Worm (Caenorhabditis elegans) whole organism, L2 larva: ENCODE data around the gene T23G5.2.

ENCODE experiments used
- C34F6.9 ChIP-seq: fragments of 150-350 bp; optimal IDR thresholded peaks from 2 replicates; lab custom pipeline; 2014; ENCODE audit warnings: missing biosample characterization, missing genetic modification characterization
- F13H6.1 ChIP-seq: sonication (generic microtip); optimal IDR thresholded peaks from 2 replicates; lab custom pipeline; 2016; ENCODE audit warnings: missing genetic modification characterization, missing compliant biosample characterization
- R02D3.7 ChIP-seq: fragments of 150-350 bp; optimal IDR thresholded peaks from 2 replicates; lab custom pipeline; 2014; ENCODE audit warnings: missing biosample characterization, missing genetic modification characterization
- Y55F3AM.14 ChIP-seq: fragments of 200-800 bp; sonication (Bioruptor generic); optimal IDR thresholded peaks from 2 replicates; lab custom pipeline; 2018; ENCODE audit warnings: mild to moderate bottlenecking, missing genetic modification characterization, missing compliant biosample characterization
- ZK546.5 ChIP-seq: sonication (generic microtip); optimal IDR thresholded peaks from 2 replicates; lab custom pipeline; 2017; ENCODE audit warnings: missing biosample characterization, missing genetic modification characterization
- alr-1 ChIP-seq: fragments of 150-350 bp; optimal IDR thresholded peaks from 2 replicates; lab custom pipeline; 2014; ENCODE audit warnings: missing biosample characterization, missing genetic modification characterization
- aly-2 ChIP-seq: fragments of 150-350 bp; optimal IDR thresholded peaks from 2 replicates; lab custom pipeline; 2014; ENCODE audit warnings: missing biosample characterization, missing genetic modification characterization
- ama-1 ChIP-seq: fragments of 150-350 bp; optimal IDR thresholded peaks from 2 replicates; lab custom pipeline; 2018; ENCODE audit warnings: inconsistent platforms
- blmp-1 ChIP-seq: sonication (generic microtip); optimal IDR thresholded peaks from 2 replicates; lab custom pipeline; 2017; ENCODE audit warnings: missing genetic modification characterization, mild to moderate bottlenecking, missing compliant biosample characterization, antibody characterized with exemption, moderate library complexity; ENCODE audit not compliant: insufficient read depth
- ceh-16 ChIP-seq: fragments of 150-350 bp; optimal IDR thresholded peaks from 2 replicates; lab custom pipeline; 2014; ENCODE audit warnings: missing biosample characterization, missing genetic modification characterization
- ceh-82 ChIP-seq: fragments of 150-350 bp; optimal IDR thresholded peaks from 2 replicates; lab custom pipeline; 2014; ENCODE audit warnings: missing biosample characterization, missing genetic modification characterization
- crh-2 ChIP-seq: sonication (generic microtip); optimal IDR thresholded peaks from 2 replicates; lab custom pipeline; 2017; ENCODE audit warnings: missing biosample characterization, missing genetic modification characterization
- dmd-4 ChIP-seq: sonication (generic microtip); optimal IDR thresholded peaks from 2 replicates; lab custom pipeline; 2017; ENCODE audit warnings: missing biosample characterization, missing genetic modification characterization
- egl-27 ChIP-seq: sonication (generic microtip); optimal IDR thresholded peaks from 3 replicates; lab custom pipeline; 2017; ENCODE audit warnings: missing biosample characterization, missing genetic modification reagents, missing genetic modification characterization
- elt-1 ChIP-seq: fragments of 150-350 bp; optimal IDR thresholded peaks from 2 replicates; lab custom pipeline; 2014; ENCODE audit warnings: missing biosample characterization, missing genetic modification characterization
- elt-3 ChIP-seq: sonication (generic microtip); optimal IDR thresholded peaks from 2 replicates; lab custom pipeline; 2017; ENCODE audit warnings: missing biosample characterization, missing genetic modification characterization
- fos-1 ChIP-seq: fragments of 150-350 bp; optimal IDR thresholded peaks from 2 replicates; lab custom pipeline; 2014; ENCODE audit warnings: missing biosample characterization, missing genetic modification characterization
- gmeb-1 ChIP-seq: fragments of 150-350 bp; optimal IDR thresholded peaks from 2 replicates; lab custom pipeline; 2014; ENCODE audit warnings: missing biosample characterization, missing genetic modification characterization
- lin-11 ChIP-seq: fragments of 150-350 bp; sonication (generic microtip); optimal IDR thresholded peaks from 2 replicates; lab custom pipeline; 2014; ENCODE audit warnings: missing biosample characterization, missing genetic modification characterization, inconsistent platforms, mixed read lengths
- lin-13 ChIP-seq: fragments of 150-350 bp; optimal IDR thresholded peaks from 2 replicates; lab custom pipeline; 2014; ENCODE audit warnings: missing biosample characterization, missing genetic modification reagents, missing genetic modification characterization
- lin-39 ChIP-seq: fragments of 150-350 bp; optimal IDR thresholded peaks from 2 replicates; lab custom pipeline; 2014; ENCODE audit warnings: missing biosample characterization, missing genetic modification reagents, missing genetic modification characterization
- lsy-2 ChIP-seq, 2 experiments: fragments of 150-350 bp in 1 of 2; sonication (generic microtip) in 1 of 2; optimal IDR thresholded peaks; 2 replicates each; lab custom pipeline; 2014 to 2017; ENCODE audit warnings: missing biosample characterization in 2 of 2, missing genetic modification characterization in 2 of 2
- mab-5 ChIP-seq: fragments of 150-350 bp; optimal IDR thresholded peaks from 2 replicates; lab custom pipeline; 2014; ENCODE audit warnings: missing biosample characterization, missing genetic modification characterization
- mbf-1 ChIP-seq: sonication (generic microtip); optimal IDR thresholded peaks from 2 replicates; lab custom pipeline; 2017; ENCODE audit warnings: missing biosample characterization, missing genetic modification characterization
- mdl-1 ChIP-seq, 2 experiments: fragments of 150-350 bp in 1 of 2; sonication (generic microtip) in 1 of 2; optimal IDR thresholded peaks; 2 replicates each; lab custom pipeline; 2017; ENCODE audit warnings: missing biosample characterization in 2 of 2, missing genetic modification characterization in 2 of 2
- nhr-10 ChIP-seq: sonication (generic microtip); optimal IDR thresholded peaks from 2 replicates; lab custom pipeline; 2017; ENCODE audit warnings: missing biosample characterization, missing genetic modification characterization
- nhr-11 ChIP-seq: fragments of 150-350 bp; optimal IDR thresholded peaks from 2 replicates; lab custom pipeline; 2014; ENCODE audit warnings: missing biosample characterization, missing genetic modification characterization
- nhr-12 ChIP-seq: fragments of 150-350 bp; optimal IDR thresholded peaks from 2 replicates; lab custom pipeline; 2014; ENCODE audit warnings: missing biosample characterization, missing genetic modification characterization
- nhr-129 ChIP-seq: fragments of 150-350 bp; optimal IDR thresholded peaks from 2 replicates; lab custom pipeline; 2014; ENCODE audit warnings: missing biosample characterization, missing genetic modification characterization
- nhr-21 ChIP-seq: fragments of 150-350 bp; optimal IDR thresholded peaks from 2 replicates; lab custom pipeline; 2014; ENCODE audit warnings: missing biosample characterization, missing genetic modification characterization
- nhr-23 ChIP-seq: fragments of 150-350 bp; optimal IDR thresholded peaks from 2 replicates; lab custom pipeline; 2014; ENCODE audit warnings: missing biosample characterization, missing genetic modification reagents, missing genetic modification characterization
- nhr-237 ChIP-seq: fragments of 150-350 bp; optimal IDR thresholded peaks from 2 replicates; lab custom pipeline; 2014; ENCODE audit warnings: missing biosample characterization, missing genetic modification characterization
- nhr-25 ChIP-seq: fragments of 150-350 bp; sonication (generic microtip); optimal IDR thresholded peaks from 3 replicates; lab custom pipeline; 2014; ENCODE audit warnings: missing biosample characterization, missing genetic modification characterization
- nhr-6 ChIP-seq: fragments of 150-350 bp; optimal IDR thresholded peaks from 2 replicates; lab custom pipeline; 2014; ENCODE audit warnings: missing biosample characterization, missing genetic modification characterization
- nhr-77 ChIP-seq: fragments of 150-350 bp; optimal IDR thresholded peaks from 2 replicates; lab custom pipeline; 2014; ENCODE audit warnings: missing biosample characterization, missing genetic modification characterization
- peb-1 ChIP-seq: fragments of 150-350 bp; optimal IDR thresholded peaks from 2 replicates; lab custom pipeline; 2014; ENCODE audit warnings: missing biosample characterization, missing genetic modification characterization
- sem-4 ChIP-seq: fragments of 150-350 bp; optimal IDR thresholded peaks from 2 replicates; lab custom pipeline; 2014; ENCODE audit warnings: missing biosample characterization, missing genetic modification reagents, missing genetic modification characterization
- skn-1 ChIP-seq: sonication (generic microtip); optimal IDR thresholded peaks from 2 replicates; lab custom pipeline; 2017; ENCODE audit warnings: missing biosample characterization, missing genetic modification characterization
- sma-3 ChIP-seq: sonication (generic microtip); optimal IDR thresholded peaks from 2 replicates; lab custom pipeline; 2016; ENCODE audit warnings: missing genetic modification reagents, missing genetic modification characterization, missing compliant biosample characterization
- sma-9 ChIP-seq, 2 experiments: fragments of 150-350 bp in 1 of 2; sonication (generic microtip) in 1 of 2; optimal IDR thresholded peaks; 2 replicates each; lab custom pipeline; 2014 to 2016; ENCODE audit warnings: missing genetic modification characterization in 2 of 2, mild to moderate bottlenecking in 1 of 2, missing biosample characterization in 1 of 2, missing compliant biosample characterization in 1 of 2, missing genetic modification reagents in 1 of 2, moderate library complexity in 1 of 2
- snpc-4 ChIP-seq: fragments of 150-350 bp; optimal IDR thresholded peaks from 2 replicates; lab custom pipeline; 2014; ENCODE audit warnings: missing biosample characterization, missing genetic modification characterization
- unc-39 ChIP-seq: fragments of 150-350 bp; optimal IDR thresholded peaks from 2 replicates; lab custom pipeline; 2014; ENCODE audit warnings: missing biosample characterization, missing genetic modification characterization
- unc-55 ChIP-seq: fragments of 150-350 bp; sonication (generic microtip); optimal IDR thresholded peaks from 3 replicates; lab custom pipeline; 2014; ENCODE audit warnings: missing biosample characterization, missing genetic modification reagents, missing genetic modification characterization
- unc-62 ChIP-seq: fragments of 150-350 bp; optimal IDR thresholded peaks from 2 replicates; lab custom pipeline; 2014; ENCODE audit warnings: missing biosample characterization, missing genetic modification reagents, missing genetic modification characterization
- zag-1 ChIP-seq: fragments of 150-350 bp; optimal IDR thresholded peaks from 2 replicates; lab custom pipeline; 2014; ENCODE audit warnings: missing biosample characterization, missing genetic modification characterization
- ztf-1 ChIP-seq: fragments of 200-800 bp; sonication (Bioruptor generic); conservative IDR thresholded peaks from 2 replicates; pipeline ENCODE4 v1.3.6; 2022; ENCODE audit warnings: missing genetic modification characterization, missing compliant biosample characterization
- ztf-11 ChIP-seq: sonication (generic microtip); optimal IDR thresholded peaks from 2 replicates; lab custom pipeline; 2017; ENCODE audit warnings: missing biosample characterization, missing genetic modification characterization
- ztf-4 ChIP-seq: fragments of 150-350 bp; optimal IDR thresholded peaks from 2 replicates; lab custom pipeline; 2014; ENCODE audit warnings: missing biosample characterization, missing genetic modification characterization

The T23G5.2 gene

DNA sequence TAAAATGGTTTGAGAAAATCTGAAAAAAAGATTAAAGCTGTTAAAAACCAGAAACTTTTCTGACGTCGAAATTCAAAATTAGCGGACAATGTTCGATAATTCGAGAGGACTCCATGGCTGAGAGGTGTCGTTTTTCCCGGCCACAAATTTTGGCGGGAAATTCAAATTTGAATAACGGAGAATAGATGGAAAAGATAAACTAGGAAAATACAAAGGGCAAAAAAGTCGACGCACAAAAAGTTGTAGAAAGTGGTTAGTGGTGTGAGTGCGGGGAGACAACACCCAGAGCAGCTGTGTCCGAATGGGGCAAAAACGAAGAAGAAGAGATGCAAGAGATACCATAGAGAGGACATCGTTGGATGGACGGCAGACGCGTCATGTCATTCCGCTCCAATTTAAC is 45.0 kb downstream of the T23G5.2 start, which contains the start of gene cls-3:
cls-3 (minus strand) TSS at position 19 of the 400 bp plus-strand sequence.
- no peak for TF ChIP-seq dmd-4 (tag; lab: Kevin White, UChicago)
- no peak for TF ChIP-seq nhr-11 (tag; lab: Kevin White, UChicago)
- TF ChIP-seq mbf-1 (tag; lab: Kevin White, UChicago), result no peak
- TF ChIP-seq F13H6.1 (tag; lab: Kevin White, UChicago), result peak; percentile 16
- no peak for TF ChIP-seq R02D3.7 (tag; lab: Kevin White, UChicago)
- no peak for TF ChIP-seq ama-1 (lab: Kevin White, UChicago)
- no peak for TF ChIP-seq lin-39 (tag; lab: Kevin White, UChicago)
- peak; percentile 47 for TF ChIP-seq unc-55 (GFP tag; lab: Kevin White, UChicago)
- peak; percentile 36 for TF ChIP-seq nhr-129
- TF ChIP-seq blmp-1, result no peak
- TF ChIP-seq crh-2, result no peak
- TF ChIP-seq mdl-1 (tag; optimal IDR thresholded peaks at IDR 0.05; lab: Kevin White, UChicago), result no peak
- no peak for TF ChIP-seq nhr-12 (tag; lab: Kevin White, UChicago)
- no peak for TF ChIP-seq skn-1
- TF ChIP-seq ceh-82, result no peak
- peak; percentile 59 for TF ChIP-seq C34F6.9 (tag; lab: Kevin White, UChicago)
- no peak for TF ChIP-seq elt-3 (tag; lab: Kevin White, UChicago)
- TF ChIP-seq lsy-2 (tag; optimal IDR thresholded peaks at IDR 0.05; lab: Kevin White, UChicago), result peak in 1 of 2 experiments; percentile 82
- no peak for TF ChIP-seq egl-27 (tag; lab: Kevin White, UChicago)
- peak; percentile 9 for TF ChIP-seq nhr-21
- no peak for TF ChIP-seq nhr-10 (tag; lab: Kevin White, UChicago)
- no peak for TF ChIP-seq fos-1 (tag; lab: Kevin White, UChicago)
- TF ChIP-seq nhr-23 (tag; lab: Kevin White, UChicago), result no peak
- TF ChIP-seq sma-9 (GFP tag; optimal IDR thresholded peaks at IDR 0.05; lab: Kevin White, UChicago), result peak; percentile 61
- no peak for TF ChIP-seq sma-9 (tag; optimal IDR thresholded peaks at IDR 0.05; lab: Kevin White, UChicago)
- peak; percentile 26 for TF ChIP-seq nhr-6 (tag; lab: Kevin White, UChicago)
- no peak for TF ChIP-seq nhr-237 (tag; lab: Kevin White, UChicago)
- TF ChIP-seq peb-1 (tag; lab: Kevin White, UChicago), result no peak
- TF ChIP-seq aly-2, result no peak
- no peak for TF ChIP-seq Y55F3AM.14 (GFP tag; lab: Kevin White, UChicago)
- TF ChIP-seq ZK546.5, result no peak
- TF ChIP-seq lin-11 (tag; lab: Kevin White, UChicago), result no peak
- no peak for TF ChIP-seq snpc-4 (tag; lab: Kevin White, UChicago)
- no peak for TF ChIP-seq unc-39
- no peak for TF ChIP-seq ztf-4 (tag; lab: Kevin White, UChicago)
- no peak for TF ChIP-seq ztf-11 (tag; lab: Kevin White, UChicago)
- no peak for TF ChIP-seq mab-5 (tag; lab: Kevin White, UChicago)
- TF ChIP-seq sem-4 (tag; lab: Kevin White, UChicago), result no peak
- no peak for TF ChIP-seq unc-62 (GFP tag; lab: Kevin White, UChicago)
- peak; percentile 80 for TF ChIP-seq gmeb-1 (tag; lab: Kevin White, UChicago)
- TF ChIP-seq lin-13 (GFP tag; lab: Kevin White, UChicago), result no peak
- TF ChIP-seq ztf-1 (GFP tag; lab: Robert Waterston, UW), result no peak
- no peak for TF ChIP-seq nhr-25 (tag; lab: Kevin White, UChicago)
- no peak for TF ChIP-seq elt-1
- no peak for TF ChIP-seq alr-1 (tag; lab: Kevin White, UChicago)
- no peak for TF ChIP-seq ceh-16
- peak; percentile 7 for TF ChIP-seq zag-1 (tag; lab: Kevin White, UChicago)
- TF ChIP-seq nhr-77 (tag; lab: Kevin White, UChicago), result no peak
- TF ChIP-seq sma-3 (GFP tag; lab: Kevin White, UChicago), result no peak
